Worm (Caenorhabditis elegans) whole organism, early embryonic: Measurements from ENCODE around the gene T25B9.8.

ENCODE experiments used
- B0310.2 ChIP-seq: sonication (generic microtip); optimal IDR thresholded peaks from 2 replicates; lab custom pipeline; 2016; ENCODE audit warnings: mild to moderate bottlenecking, missing genetic modification characterization, missing compliant biosample characterization
- F13C5.2 ChIP-seq: sonication (generic microtip); optimal IDR thresholded peaks from 2 replicates; lab custom pipeline; 2017; ENCODE audit warnings: mild to moderate bottlenecking, missing genetic modification characterization, inconsistent platforms, missing compliant biosample characterization
- aly-1 ChIP-seq: sonication (generic microtip); optimal IDR thresholded peaks from 2 replicates; lab custom pipeline; 2016; ENCODE audit warnings: missing genetic modification characterization, missing compliant biosample characterization
- ama-1 ChIP-seq: fragments of 150-350 bp; optimal IDR thresholded peaks from 2 replicates; lab custom pipeline; 2014
- ceh-13 ChIP-seq: fragments of 200-800 bp; sonication (Bioruptor generic); optimal IDR thresholded peaks from 2 replicates; lab custom pipeline; 2018; ENCODE audit warnings: mild to moderate bottlenecking, missing genetic modification characterization, missing compliant biosample characterization
- ceh-36 ChIP-seq: sonication (generic microtip); optimal IDR thresholded peaks from 2 replicates; lab custom pipeline; 2016; ENCODE audit warnings: missing genetic modification characterization, inconsistent platforms, missing compliant biosample characterization
- ets-7 ChIP-seq: sonication (generic microtip); optimal IDR thresholded peaks from 2 replicates; lab custom pipeline; 2016; ENCODE audit warnings: missing genotype, missing genetic modification characterization, missing compliant biosample characterization
- flt-1 ChIP-seq: fragments of 200-800 bp; sonication (Bioruptor generic); IDR thresholded peaks from 2 replicates; pipeline ENCODE4 v1.3.6; 2022; ENCODE audit warnings: missing genetic modification characterization, missing compliant biosample characterization
- hmbx-1 ChIP-seq: sonication (generic microtip); optimal IDR thresholded peaks from 2 replicates; lab custom pipeline; 2016; ENCODE audit warnings: mild to moderate bottlenecking, missing genetic modification characterization, missing compliant biosample characterization
- hmg-4 ChIP-seq: fragments of 200-800 bp; sonication (Bioruptor generic); optimal IDR thresholded peaks from 2 replicates; lab custom pipeline; 2018; ENCODE audit warnings: mild to moderate bottlenecking, missing genetic modification characterization, missing compliant biosample characterization
- hnd-1 ChIP-seq: sonication (generic microtip); optimal IDR thresholded peaks from 2 replicates; lab custom pipeline; 2016; ENCODE audit warnings: missing genetic modification characterization, missing compliant biosample characterization
- pes-1 ChIP-seq: fragments of 200-800 bp; sonication (Bioruptor generic); IDR thresholded peaks from 2 replicates; pipeline ENCODE4 v1.3.6; 2022; ENCODE audit warnings: missing genetic modification reagents, missing genetic modification characterization, missing compliant biosample characterization
- scrt-1 ChIP-seq: fragments of 200-800 bp; sonication (Bioruptor generic); IDR thresholded peaks from 2 replicates; pipeline ENCODE4 v1.3.6; 2022; ENCODE audit warnings: missing genetic modification characterization, missing compliant biosample characterization
- sea-1 ChIP-seq: fragments of 200-800 bp; sonication (Bioruptor generic); conservative IDR thresholded peaks from 2 replicates; pipeline ENCODE4 v1.3.6; 2022; ENCODE audit warnings: missing genetic modification characterization, missing compliant biosample characterization
- tbx-11 ChIP-seq: fragments of 200-800 bp; sonication (Bioruptor generic); IDR thresholded peaks from 2 replicates; pipeline ENCODE4 v1.3.6; 2022; ENCODE audit warnings: missing genetic modification characterization, missing compliant biosample characterization
- tbx-37 ChIP-seq: fragments of 200-800 bp; sonication (Bioruptor generic); conservative IDR thresholded peaks from 2 replicates; pipeline ENCODE4 v1.3.6; 2022; ENCODE audit warnings: missing genetic modification reagents, missing genetic modification characterization, missing compliant biosample characterization
- tra-4 ChIP-seq: sonication (generic microtip); optimal IDR thresholded peaks from 2 replicates; lab custom pipeline; 2017; ENCODE audit warnings: missing genetic modification characterization, missing compliant biosample characterization

Gene T25B9.8

ce11 chrIV:10750041-10750440 is 18.0 kb downstream of the T25B9.8 start, which contains the start of gene T25B9.1:
T25B9.1 (minus strand) TSS chrIV:10750141.
- TF ChIP-seq tbx-37 (GFP tag; lab: Robert Waterston, UW) (no peak), sea-1 (GFP tag; lab: Robert Waterston, UW) (no peak), F13C5.2 (no peak), tbx-11 (GFP tag; lab: Robert Waterston, UW) (no peak), ama-1 (lab: Kevin White, UChicago) (no peak), pes-1 (GFP tag; lab: Robert Waterston, UW) (no peak), hmbx-1 (tag; lab: Kevin White, UChicago) (no peak), hnd-1 (tag; lab: Kevin White, UChicago) (no peak), flt-1 (GFP tag; lab: Robert Waterston, UW) (no peak), B0310.2 (tag; lab: Kevin White, UChicago) (no peak), ceh-36 (tag; lab: Kevin White, UChicago) (no peak), scrt-1 (GFP tag; lab: Robert Waterston, UW) (no peak), hmg-4 (no peak), ets-7 (tag; lab: Kevin White, UChicago) (no peak), aly-1 (tag; lab: Kevin White, UChicago) (no peak)

ce11 chrIV:10745332-10745731 is 22.7 kb downstream of the T25B9.8 start:
- peak; percentile 6 for TF ChIP-seq ceh-36 (tag; lab: Kevin White, UChicago)
- TF ChIP-seq scrt-1 (GFP tag; lab: Robert Waterston, UW): no peak

- no peak for TF ChIP-seq sea-1 (GFP tag; lab: Robert Waterston, UW)
- TF ChIP-seq tbx-11 (GFP tag; lab: Robert Waterston, UW): no peak
- no peak for TF ChIP-seq pes-1 (GFP tag; lab: Robert Waterston, UW)
- no peak for TF ChIP-seq tra-4 (tag; lab: Kevin White, UChicago)
- no peak for TF ChIP-seq ceh-13 (GFP tag; lab: Kevin White, UChicago)
- no peak for TF ChIP-seq ceh-36 (tag; lab: Kevin White, UChicago)
- TF ChIP-seq flt-1 (GFP tag; lab: Robert Waterston, UW): no peak
- TF ChIP-seq ama-1 (lab: Kevin White, UChicago): no peak
- no peak for TF ChIP-seq B0310.2 (tag; lab: Kevin White, UChicago)
- no peak for TF ChIP-seq scrt-1 (GFP tag; lab: Robert Waterston, UW)
- TF ChIP-seq hnd-1 (tag; lab: Kevin White, UChicago): no peak
- no peak for TF ChIP-seq aly-1 (tag; lab: Kevin White, UChicago)
- TF ChIP-seq tbx-37 (GFP tag; lab: Robert Waterston, UW): no peak
- no peak for TF ChIP-seq hmbx-1 (tag; lab: Kevin White, UChicago)
- TF ChIP-seq F13C5.2: no peak
- TF ChIP-seq ets-7 (tag; lab: Kevin White, UChicago): no peak
Observed at ce11 chrIV:10744475-10744874, 23.5 kb downstream of the T25B9.8 start, which contains the start of gene T25B9.3. T25B9.3 (plus strand) TSS chrIV:10744775.

ce11 chrIV:10738328-10738727 is 29.7 kb downstream of the T25B9.8 start, which contains the start of gene ssp-34:
ssp-34 (minus strand) TSS chrIV:10738602.
- no peak for TF ChIP-seq tra-4 (tag; lab: Kevin White, UChicago)
- TF ChIP-seq ets-7 (tag; lab: Kevin White, UChicago): no peak
- no peak for TF ChIP-seq tbx-37 (GFP tag; lab: Robert Waterston, UW)
- no peak for TF ChIP-seq B0310.2 (tag; lab: Kevin White, UChicago)
- TF ChIP-seq flt-1 (GFP tag; lab: Robert Waterston, UW): no peak
- TF ChIP-seq aly-1 (tag; lab: Kevin White, UChicago): no peak
- TF ChIP-seq hnd-1 (tag; lab: Kevin White, UChicago): no peak
- TF ChIP-seq hmg-4: no peak
- TF ChIP-seq tbx-11 (GFP tag; lab: Robert Waterston, UW): no peak

ce11 chrIV:10737011-10737553 is 30.9 kb downstream of the T25B9.8 start, which contains the start of gene grl-21:
grl-21 (plus strand) TSS chrIV:10737474.
- TF ChIP-seq ceh-13 (GFP tag; lab: Kevin White, UChicago): no peak
- TF ChIP-seq ama-1 (lab: Kevin White, UChicago): peak; percentile 41

- no peak for TF ChIP-seq F13C5.2
- TF ChIP-seq flt-1 (GFP tag; lab: Robert Waterston, UW): no peak
- no peak for TF ChIP-seq aly-1 (tag; lab: Kevin White, UChicago)
- no peak for TF ChIP-seq ceh-13 (GFP tag; lab: Kevin White, UChicago)
- no peak for TF ChIP-seq ets-7 (tag; lab: Kevin White, UChicago)
- TF ChIP-seq hmbx-1 (tag; lab: Kevin White, UChicago): no peak
Observed at ce11 chrIV:10734527-10735436, 33.2 kb downstream of the T25B9.8 start, which contains the start of the genes orc-5 and cyb-1. orc-5 (minus strand) TSS chrIV:10734588. cyb-1 (plus strand) TSS chrIV:10735216.

- TF ChIP-seq tbx-11 (GFP tag; lab: Robert Waterston, UW) (no peak), hnd-1 (tag; lab: Kevin White, UChicago) (no peak), ama-1 (lab: Kevin White, UChicago) (no peak), scrt-1 (GFP tag; lab: Robert Waterston, UW) (no peak), ceh-13 (GFP tag; lab: Kevin White, UChicago) (no peak), pes-1 (GFP tag; lab: Robert Waterston, UW) (no peak), ets-7 (tag; lab: Kevin White, UChicago) (no peak), tbx-37 (GFP tag; lab: Robert Waterston, UW) (no peak), tra-4 (tag; lab: Kevin White, UChicago) (no peak), hmg-4 (no peak), hmbx-1 (tag; lab: Kevin White, UChicago) (no peak), aly-1 (tag; lab: Kevin White, UChicago) (no peak), B0310.2 (tag; lab: Kevin White, UChicago) (no peak)
Observed at ce11 chrIV:10727734-10728133, 40.3 kb downstream of the T25B9.8 start, which contains the start of gene ZC168.2. ZC168.2 (plus strand) TSS chrIV:10728034.
